Worm (Caenorhabditis elegans): ENCODE measurements around the gene sph-1.

- no peak for TF ChIP-seq ceh-13 (GFP tag; optimal IDR thresholded peaks at IDR 0.05)
- no peak for TF ChIP-seq hnd-1 (tag; optimal IDR thresholded peaks at IDR 0.05)
- TF ChIP-seq ceh-36 (tag; optimal IDR thresholded peaks at IDR 0.05): no peak
- TF ChIP-seq tbx-11 (GFP tag; IDR thresholded peaks at IDR 0.05): no peak
- TF ChIP-seq pes-1 (GFP tag; IDR thresholded peaks at IDR 0.05): no peak
- TF ChIP-seq hmg-4 (GFP tag; optimal IDR thresholded peaks at IDR 0.05): no peak
- TF ChIP-seq B0310.2 (tag; optimal IDR thresholded peaks at IDR 0.05): no peak
- no peak for TF ChIP-seq tra-4 (tag; optimal IDR thresholded peaks at IDR 0.05)
- TF ChIP-seq sea-1 (GFP tag; conservative IDR thresholded peaks at IDR 0.05): no peak
- TF ChIP-seq aly-1 (tag; optimal IDR thresholded peaks at IDR 0.05): no peak
- TF ChIP-seq tbx-37 (GFP tag; conservative IDR thresholded peaks at IDR 0.05): no peak
- no peak for TF ChIP-seq ama-1 (optimal IDR thresholded peaks at IDR 0.05)
These were observed 48.0 kb upstream of the sph-1 start for ce11 chrIV:8181404-8181803.
